Worm (Caenorhabditis elegans) whole organism, L1 larva: Measurements from ENCODE around the gene C17C3.6.

Source experiments
- C04F5.9 ChIP-seq: sonication (generic microtip); optimal IDR thresholded peaks from 2 replicates; lab custom pipeline; 2016; ENCODE audit warnings: missing genetic modification characterization, missing compliant biosample characterization
- C34B4.2 ChIP-seq: sonication (generic microtip); optimal IDR thresholded peaks from 2 replicates; lab custom pipeline; 2017; ENCODE audit warnings: mild to moderate bottlenecking, missing genetic modification characterization, missing compliant biosample characterization
- aha-1 ChIP-seq: fragments of 150-350 bp; optimal IDR thresholded peaks from 2 replicates; lab custom pipeline; 2014; ENCODE audit warnings: missing biosample characterization, missing genetic modification characterization
- aly-2 ChIP-seq: fragments of 150-350 bp; optimal IDR thresholded peaks from 2 replicates; lab custom pipeline; 2014; ENCODE audit warnings: missing biosample characterization, missing genetic modification characterization
- ceh-63 ChIP-seq: fragments of 200-800 bp; sonication (Bioruptor generic); optimal IDR thresholded peaks from 2 replicates; lab custom pipeline; 2018; ENCODE audit warnings: mild to moderate bottlenecking, missing genetic modification characterization, missing compliant biosample characterization
- ceh-82 ChIP-seq, 3 experiments: fragments of 150-350 bp in 1 of 3; sonication (generic microtip) in 2 of 3; optimal IDR thresholded peaks; 2 replicates each; lab custom pipeline; 2014 to 2017; ENCODE audit warnings: missing biosample characterization in 3 of 3, missing genetic modification characterization in 3 of 3
- ces-1 ChIP-seq: fragments of 150-350 bp; optimal IDR thresholded peaks from 2 replicates; lab custom pipeline; 2014; ENCODE audit warnings: missing biosample characterization, missing genetic modification reagents, missing genetic modification characterization
- dsc-1 ChIP-seq: sonication (generic microtip); optimal IDR thresholded peaks from 2 replicates; lab custom pipeline; 2016; ENCODE audit warnings: mild to moderate bottlenecking, missing genetic modification characterization, missing compliant biosample characterization
- efl-1 ChIP-seq, 4 experiments: fragments of 150-350 bp; optimal IDR thresholded peaks in 3 of 4; peaks in 1 of 4; 1 replicate in 1 of 4; 2 replicates in 3 of 4; lab custom pipeline; 2014; ENCODE audit warnings: missing biosample characterization in 2 of 4, missing genetic modification characterization in 2 of 4, missing genetic modification reagents in 2 of 4
- egl-13 ChIP-seq: sonication (generic microtip); optimal IDR thresholded peaks from 2 replicates; lab custom pipeline; 2016; ENCODE audit warnings: missing genotype, missing genetic modification reagents, missing genetic modification characterization, missing compliant biosample characterization
- egl-27 ChIP-seq, 2 experiments: fragments of 150-350 bp in 1 of 2; sonication (generic microtip); optimal IDR thresholded peaks; 3 replicates each; lab custom pipeline; 2017 to 2018; ENCODE audit warnings: missing biosample characterization in 2 of 2, missing genetic modification characterization in 2 of 2, missing genetic modification reagents in 2 of 2
- elt-2 ChIP-seq: sonication (generic microtip); optimal IDR thresholded peaks from 2 replicates; lab custom pipeline; 2016; ENCODE audit warnings: missing genetic modification characterization, mild to moderate bottlenecking, inconsistent platforms, missing compliant biosample characterization, missing genetic modification reagents
- elt-3 ChIP-seq, 6 experiments: fragments of 150-350 bp in 1 of 6; sonication (generic microtip); optimal IDR thresholded peaks; 2 replicates each; lab custom pipeline; 2017 to 2018; ENCODE audit warnings: missing biosample characterization in 6 of 6, missing genetic modification characterization in 6 of 6, inconsistent platforms in 1 of 6
- fkh-8 ChIP-seq: sonication (generic microtip); optimal IDR thresholded peaks from 2 replicates; lab custom pipeline; 2016; ENCODE audit warnings: mild to moderate bottlenecking, missing genetic modification characterization, missing compliant biosample characterization
- hlh-4 ChIP-seq: sonication (generic microtip); optimal IDR thresholded peaks from 2 replicates; lab custom pipeline; 2016; ENCODE audit warnings: mild to moderate bottlenecking, missing genetic modification characterization, missing compliant biosample characterization
- hpl-2 ChIP-seq: fragments of 150-350 bp; optimal IDR thresholded peaks from 2 replicates; lab custom pipeline; 2014; ENCODE audit warnings: missing biosample characterization, missing genetic modification reagents, missing genetic modification characterization
- lin-14 ChIP-seq: fragments of 200-800 bp; sonication (Bioruptor generic); optimal IDR thresholded peaks from 2 replicates; lab custom pipeline; 2018; ENCODE audit warnings: mild to moderate bottlenecking, missing genetic modification characterization, moderate library complexity, missing compliant biosample characterization
- lin-35 ChIP-seq, 2 experiments: fragments of 150-350 bp; optimal IDR thresholded peaks; 2 replicates each; lab custom pipeline; 2014; ENCODE audit warnings: missing biosample characterization in 2 of 2, missing genetic modification characterization in 2 of 2, missing genetic modification reagents in 2 of 2
- mdl-1 ChIP-seq, 2 experiments: fragments of 150-350 bp; optimal IDR thresholded peaks; 2 replicates each; lab custom pipeline; 2014 to 2017; ENCODE audit warnings: missing biosample characterization in 2 of 2, missing genetic modification characterization in 2 of 2, inconsistent platforms in 1 of 2
- mef-2 ChIP-seq: fragments of 150-350 bp; optimal IDR thresholded peaks from 2 replicates; lab custom pipeline; 2014; ENCODE audit warnings: missing biosample characterization, missing genetic modification characterization
- nhr-20 ChIP-seq: sonication (generic microtip); optimal IDR thresholded peaks from 2 replicates; lab custom pipeline; 2016; ENCODE audit warnings: mild to moderate bottlenecking, missing genetic modification characterization, missing compliant biosample characterization
- nhr-71 ChIP-seq: sonication (generic microtip); optimal IDR thresholded peaks from 2 replicates; lab custom pipeline; 2016; ENCODE audit warnings: mild to moderate bottlenecking, missing genetic modification characterization, moderate library complexity, missing compliant biosample characterization
- nhr-77 ChIP-seq: fragments of 150-350 bp; optimal IDR thresholded peaks from 2 replicates; lab custom pipeline; 2014; ENCODE audit warnings: missing biosample characterization, missing genetic modification characterization
- nhr-85 ChIP-seq: sonication (generic microtip); peaks from one replicate; lab custom pipeline; 2016; ENCODE audit warnings: missing genetic modification characterization, inconsistent platforms, missing compliant biosample characterization
- pqm-1 ChIP-seq: sonication (generic microtip); optimal IDR thresholded peaks from 3 replicates; lab custom pipeline; 2017; ENCODE audit warnings: missing biosample characterization, missing genetic modification characterization
- skn-1 ChIP-seq: fragments of 150-350 bp; optimal IDR thresholded peaks from 2 replicates; lab custom pipeline; 2014; ENCODE audit warnings: missing biosample characterization, missing genetic modification characterization
- snpc-4 ChIP-seq: fragments of 150-350 bp; optimal IDR thresholded peaks from 2 replicates; lab custom pipeline; 2014; ENCODE audit warnings: missing biosample characterization, missing genetic modification characterization
- snu-23 ChIP-seq: sonication (generic microtip); optimal IDR thresholded peaks from 2 replicates; lab custom pipeline; 2016; ENCODE audit warnings: missing genetic modification characterization, missing compliant biosample characterization
- swsn-7 ChIP-seq: sonication (generic microtip); optimal IDR thresholded peaks from 2 replicates; lab custom pipeline; 2016; ENCODE audit warnings: missing genetic modification characterization, missing compliant biosample characterization
- tbx-2 ChIP-seq: sonication (generic microtip); optimal IDR thresholded peaks from 2 replicates; lab custom pipeline; 2016; ENCODE audit warnings: missing genetic modification characterization, missing compliant biosample characterization
- unc-130 ChIP-seq: fragments of 150-350 bp; optimal IDR thresholded peaks from 2 replicates; lab custom pipeline; 2017; ENCODE audit warnings: missing biosample characterization, missing genetic modification characterization, inconsistent platforms
- unc-30 ChIP-seq: sonication (generic microtip); optimal IDR thresholded peaks from 2 replicates; lab custom pipeline; 2017; ENCODE audit warnings: missing biosample characterization, missing genetic modification characterization
- unc-98 ChIP-seq: fragments of 200-800 bp; sonication (Bioruptor generic); IDR thresholded peaks from 2 replicates; pipeline ENCODE4 v1.3.6; 2022; ENCODE audit warnings: missing genetic modification characterization, missing compliant biosample characterization
- vab-15 ChIP-seq: sonication (generic microtip); optimal IDR thresholded peaks from 2 replicates; lab custom pipeline; 2017; ENCODE audit warnings: missing genotype, mild to moderate bottlenecking, missing genetic modification characterization, missing compliant biosample characterization

The C17C3.6 gene

ce11 chrII:5555522-5555921, 5.7 kb downstream of the C17C3.6 start:
- no peak for TF ChIP-seq C34B4.2 (tag; lab: Kevin White, UChicago)
- no peak for TF ChIP-seq aha-1 (tag; lab: Kevin White, UChicago)
- TF ChIP-seq nhr-85 (tag; lab: Kevin White, UChicago) = no peak
- no peak for TF ChIP-seq aly-2
- no peak for TF ChIP-seq dsc-1 (tag; lab: Kevin White, UChicago)
- no peak for TF ChIP-seq snpc-4 (tag; lab: Kevin White, UChicago)
- TF ChIP-seq tbx-2 (tag; lab: Kevin White, UChicago) = no peak
- no peak for TF ChIP-seq snu-23 (GFP tag; lab: Kevin White, UChicago)
- TF ChIP-seq swsn-7 (tag; lab: Kevin White, UChicago) = no peak
- no peak for TF ChIP-seq efl-1 (optimal IDR thresholded peaks at IDR 0.05; lab: Kevin White, UChicago)
- peak in 1 of 2 experiments; percentile 76 for TF ChIP-seq efl-1 (GFP tag; optimal IDR thresholded peaks at IDR 0.05 in 1 of 2; lab: Kevin White, UChicago)
- no peak for TF ChIP-seq lin-14
- TF ChIP-seq skn-1 (tag; lab: Kevin White, UChicago) = no peak
- no peak for TF ChIP-seq C04F5.9 (tag; lab: Kevin White, UChicago)
- TF ChIP-seq pqm-1 = no peak
- no peak for TF ChIP-seq unc-30 (tag; lab: Kevin White, UChicago)
- peak; percentile 66 for TF ChIP-seq elt-2 (tag; lab: Kevin White, UChicago)

- TF ChIP-seq unc-130 (no peak), fkh-8 (tag; lab: Kevin White, UChicago) (no peak), skn-1 (tag; lab: Kevin White, UChicago) (no peak), egl-27 (tag; optimal IDR thresholded peaks at IDR 0.05; lab: Kevin White, UChicago) (no peak), pqm-1 (no peak), elt-3 (tag; optimal IDR thresholded peaks at IDR 0.05; lab: Kevin White, UChicago) (no peak)
Observed at ce11 chrII:5556431-5556830, 6.6 kb downstream of the C17C3.6 start, which contains the start of gene ins-11. TSS of gene ins-11 (plus strand) at chrII:5556731.

- TF ChIP-seq snpc-4 (tag; lab: Kevin White, UChicago) = no peak
- peak in 1 of 2 experiments; percentile 57 for TF ChIP-seq lin-35 (GFP tag; optimal IDR thresholded peaks at IDR 0.05; lab: Kevin White, UChicago)
- peak in 1 of 2 experiments; percentile 22 for TF ChIP-seq mdl-1 (tag; optimal IDR thresholded peaks at IDR 0.05; lab: Kevin White, UChicago)
- TF ChIP-seq nhr-20 (tag; lab: Kevin White, UChicago) = peak; percentile 21
- TF ChIP-seq snu-23 (GFP tag; lab: Kevin White, UChicago) = no peak
- TF ChIP-seq skn-1 (tag; lab: Kevin White, UChicago) = no peak
- TF ChIP-seq elt-2 (tag; lab: Kevin White, UChicago) = peak; percentile 99
- no peak for TF ChIP-seq unc-30 (tag; lab: Kevin White, UChicago)
- no peak for TF ChIP-seq dsc-1 (tag; lab: Kevin White, UChicago)
- no peak for TF ChIP-seq mef-2 (tag; lab: Kevin White, UChicago)
- no peak for TF ChIP-seq vab-15 (tag; lab: Kevin White, UChicago)
- no peak for TF ChIP-seq ceh-82 (tag; optimal IDR thresholded peaks at IDR 0.05; lab: Kevin White, UChicago)
- TF ChIP-seq nhr-71 (tag; lab: Kevin White, UChicago) = peak; percentile 59
- TF ChIP-seq egl-27 (tag; optimal IDR thresholded peaks at IDR 0.05; lab: Kevin White, UChicago) = no peak
Observed at ce11 chrII:5557134-5557533, 7.3 kb downstream of the C17C3.6 start.

ce11 chrII:5561392-5561791, 11.5 kb downstream of the C17C3.6 start, which contains the start of gene C17C3.3:
TSS of gene C17C3.3 (plus strand) at chrII:5561737.
- peak; percentile 92 for TF ChIP-seq elt-2 (tag; lab: Kevin White, UChicago)
- no peak for TF ChIP-seq nhr-77 (tag; lab: Kevin White, UChicago)
- TF ChIP-seq unc-98 (GFP tag; lab: Robert Waterston, UW) = no peak

ce11 chrII:5565082-5565623, 15.3 kb downstream of the C17C3.6 start:
- TF ChIP-seq ceh-82 (tag; optimal IDR thresholded peaks at IDR 0.05; lab: Kevin White, UChicago) (no peak), egl-13 (no peak), hlh-4 (tag; lab: Kevin White, UChicago) (no peak), fkh-8 (tag; lab: Kevin White, UChicago) (no peak), ces-1 (GFP tag; lab: Kevin White, UChicago) (no peak), hpl-2 (GFP tag; lab: Kevin White, UChicago) (no peak), ceh-63 (no peak)
